Worm (Caenorhabditis elegans) whole organism, young adult: Measurements from ENCODE around the gene R10E9.4.

Experiments
- B0019.2 ChIP-seq: fragments of 200-800 bp; sonication (Bioruptor generic); conservative IDR thresholded peaks from 2 replicates; pipeline ENCODE4 v1.3.6; 2022; ENCODE audit warnings: missing genetic modification reagents, missing genetic modification characterization, missing compliant biosample characterization
- B0035.1 ChIP-seq: sonication (generic microtip); optimal IDR thresholded peaks from 2 replicates; lab custom pipeline; 2016; ENCODE audit warnings: missing genetic modification characterization, mild to moderate bottlenecking, missing compliant biosample characterization, missing genotype, missing genetic modification reagents
- C06A6.2 ChIP-seq: fragments of 200-800 bp; sonication (Bioruptor generic); conservative IDR thresholded peaks from 2 replicates; pipeline ENCODE4 v1.3.6; 2022; ENCODE audit warnings: missing genetic modification characterization, missing compliant biosample characterization
- D2030.7 ChIP-seq: fragments of 200-800 bp; sonication (Bioruptor generic); IDR thresholded peaks from 2 replicates; pipeline ENCODE4 v1.3.6; 2022; ENCODE audit warnings: missing genetic modification reagents, missing genetic modification characterization, missing compliant biosample characterization
- F22D6.2 ChIP-seq: sonication (generic microtip); optimal IDR thresholded peaks from 2 replicates; lab custom pipeline; 2016; ENCODE audit warnings: mild to moderate bottlenecking, missing genetic modification characterization, missing compliant biosample characterization
- F52B5.7 ChIP-seq: sonication (generic microtip); optimal IDR thresholded peaks from 2 replicates; lab custom pipeline; 2016; ENCODE audit warnings: mild to moderate bottlenecking, missing genetic modification characterization, missing compliant biosample characterization
- F57A8.1 ChIP-seq: fragments of 200-800 bp; sonication (Bioruptor generic); optimal IDR thresholded peaks from 2 replicates; lab custom pipeline; 2018; ENCODE audit warnings: mild to moderate bottlenecking, missing genetic modification characterization, moderate library complexity, missing compliant biosample characterization
- F57C9.4 ChIP-seq: sonication (generic microtip); optimal IDR thresholded peaks from 2 replicates; lab custom pipeline; 2017; ENCODE audit warnings: mild to moderate bottlenecking, missing genetic modification characterization, missing compliant biosample characterization
- T26A5.8 ChIP-seq: sonication (generic microtip); optimal IDR thresholded peaks from 2 replicates; lab custom pipeline; 2016; ENCODE audit warnings: missing genetic modification characterization, missing compliant biosample characterization
- Y67H2A.10 ChIP-seq: fragments of 200-800 bp; sonication (Bioruptor generic); conservative IDR thresholded peaks from 2 replicates; pipeline ENCODE4 v1.3.6; 2022; ENCODE audit warnings: missing genetic modification reagents, missing genetic modification characterization, missing compliant biosample characterization
- Y95B8A.8 ChIP-seq: fragments of 200-800 bp; sonication (Bioruptor generic); IDR thresholded peaks from 2 replicates; pipeline ENCODE4 v1.3.6; 2022; ENCODE audit warnings: missing genetic modification reagents, missing genetic modification characterization, missing compliant biosample characterization
- akir-1 ChIP-seq: fragments of 200-800 bp; sonication (Bioruptor generic); optimal IDR thresholded peaks from 2 replicates; lab custom pipeline; 2018; ENCODE audit warnings: mild to moderate bottlenecking, missing genetic modification characterization, moderate library complexity, missing compliant biosample characterization
- athp-1 ChIP-seq: sonication (generic microtip); optimal IDR thresholded peaks from 2 replicates; lab custom pipeline; 2017; ENCODE audit warnings: mild to moderate bottlenecking, missing genetic modification characterization, missing compliant biosample characterization
- cebp-1 ChIP-seq, 2 experiments: fragments of 200-800 bp in 1 of 2; sonication (Bioruptor generic) in 1 of 2; sonication (generic microtip) in 1 of 2; IDR thresholded peaks in 1 of 2; optimal IDR thresholded peaks in 1 of 2; 2 replicates each; pipeline versions ENCODE4 v1.3.6 to Lab custom; 2017 to 2022; ENCODE audit warnings: missing compliant biosample characterization in 2 of 2, missing genetic modification characterization in 2 of 2, mild to moderate bottlenecking in 1 of 2, missing genetic modification reagents in 1 of 2, moderate library complexity in 1 of 2
- cebp-2 ChIP-seq: fragments of 200-800 bp; sonication (Bioruptor generic); IDR thresholded peaks from 2 replicates; pipeline ENCODE4 v1.3.6; 2022; ENCODE audit warnings: missing genetic modification characterization, missing compliant biosample characterization
- ceh-27 ChIP-seq: fragments of 200-800 bp; sonication (Bioruptor generic); optimal IDR thresholded peaks from 2 replicates; lab custom pipeline; 2018; ENCODE audit warnings: mild to moderate bottlenecking, missing genetic modification characterization, moderate library complexity, missing compliant biosample characterization
- ceh-40 ChIP-seq: fragments of 200-800 bp; sonication (Bioruptor generic); IDR thresholded peaks from 2 replicates; pipeline ENCODE4 v1.3.6; 2022; ENCODE audit warnings: missing genetic modification characterization, missing compliant biosample characterization
- ceh-79 ChIP-seq: sonication (generic microtip); optimal IDR thresholded peaks from 2 replicates; lab custom pipeline; 2017; ENCODE audit warnings: mild to moderate bottlenecking, missing genetic modification characterization, missing compliant biosample characterization
- die-1 ChIP-seq: sonication (generic microtip); optimal IDR thresholded peaks from 2 replicates; lab custom pipeline; 2016; ENCODE audit warnings: missing genotype, mild to moderate bottlenecking, missing genetic modification characterization, missing compliant biosample characterization
- dpff-1 ChIP-seq: sonication (generic microtip); optimal IDR thresholded peaks from 2 replicates; lab custom pipeline; 2017; ENCODE audit warnings: mild to moderate bottlenecking, missing genetic modification characterization, missing compliant biosample characterization
- dpl-1 ChIP-seq: fragments of 150-350 bp; optimal IDR thresholded peaks from 2 replicates; lab custom pipeline; 2014; ENCODE audit warnings: missing biosample characterization, missing genetic modification reagents, missing genetic modification characterization
- gei-17 ChIP-seq: fragments of 200-800 bp; sonication (Bioruptor generic); optimal IDR thresholded peaks from 2 replicates; lab custom pipeline; 2018; ENCODE audit warnings: mild to moderate bottlenecking, missing genetic modification characterization, missing compliant biosample characterization
- hlh-12 ChIP-seq: sonication (generic microtip); optimal IDR thresholded peaks from 2 replicates; lab custom pipeline; 2016; ENCODE audit warnings: missing genetic modification characterization, missing compliant biosample characterization
- hlh-26 ChIP-seq: fragments of 200-800 bp; sonication (Bioruptor generic); conservative IDR thresholded peaks from 2 replicates; pipeline ENCODE4 v1.3.6; 2022; ENCODE audit warnings: missing genetic modification reagents, missing genetic modification characterization, missing compliant biosample characterization
- hmg-1.2 ChIP-seq: fragments of 200-800 bp; sonication (Bioruptor generic); IDR thresholded peaks from 2 replicates; pipeline ENCODE4 v1.3.6; 2022; ENCODE audit warnings: missing genetic modification reagents, missing genetic modification characterization, missing compliant biosample characterization
- hsf-1 ChIP-seq: fragments of 200-800 bp; sonication (Bioruptor generic); IDR thresholded peaks from 2 replicates; pipeline ENCODE4 v1.3.6; 2022; ENCODE audit warnings: missing genetic modification reagents, missing genetic modification characterization, missing compliant biosample characterization
- lin-40 ChIP-seq: sonication (generic microtip); optimal IDR thresholded peaks from 2 replicates; lab custom pipeline; 2016; ENCODE audit warnings: missing genetic modification characterization, mild to moderate bottlenecking, missing compliant biosample characterization, missing genotype, missing genetic modification reagents
- lir-1 ChIP-seq: fragments of 200-800 bp; sonication (Bioruptor generic); conservative IDR thresholded peaks from 2 replicates; pipeline ENCODE4 v1.3.6; 2022; ENCODE audit warnings: missing genetic modification reagents, missing genetic modification characterization, missing compliant biosample characterization
- lsy-27 ChIP-seq: sonication (generic microtip); optimal IDR thresholded peaks from 2 replicates; lab custom pipeline; 2017; ENCODE audit warnings: missing genetic modification characterization, mild to moderate bottlenecking, missing compliant biosample characterization, antibody characterized with exemption, missing genotype, borderline replicate concordance; ENCODE audit not compliant: insufficient read depth
- madf-10 ChIP-seq: sonication (generic microtip); optimal IDR thresholded peaks from 2 replicates; lab custom pipeline; 2016; ENCODE audit warnings: mild to moderate bottlenecking, missing genetic modification characterization, missing compliant biosample characterization
- madf-8 ChIP-seq: fragments of 200-800 bp; sonication (Bioruptor generic); conservative IDR thresholded peaks from 2 replicates; pipeline ENCODE4 v1.3.6; 2022; ENCODE audit warnings: missing genetic modification reagents, missing genetic modification characterization, missing compliant biosample characterization
- mel-28 ChIP-seq: sonication (generic microtip); optimal IDR thresholded peaks from 2 replicates; lab custom pipeline; 2016; ENCODE audit warnings: borderline replicate concordance, mild to moderate bottlenecking, missing genetic modification characterization, missing compliant biosample characterization
- nhr-179 ChIP-seq: sonication (generic microtip); optimal IDR thresholded peaks from 2 replicates; lab custom pipeline; 2016; ENCODE audit warnings: mild to moderate bottlenecking, missing genetic modification characterization, missing compliant biosample characterization
- nhr-80 ChIP-seq: sonication (generic microtip); optimal IDR thresholded peaks from 2 replicates; lab custom pipeline; 2016; ENCODE audit warnings: missing genetic modification characterization, missing compliant biosample characterization
- sea-2 ChIP-seq: fragments of 200-800 bp; sonication (Bioruptor generic); IDR thresholded peaks from 2 replicates; pipeline ENCODE4 v1.3.6; 2022; ENCODE audit warnings: missing genetic modification characterization, missing compliant biosample characterization
- snpc-1.3 ChIP-seq: sonication (generic microtip); optimal IDR thresholded peaks from 2 replicates; lab custom pipeline; 2017; ENCODE audit warnings: missing genetic modification characterization, mild to moderate bottlenecking, missing compliant biosample characterization, antibody characterized with exemption, moderate library complexity, missing genotype, missing genetic modification reagents; ENCODE audit not compliant: insufficient read depth
- snpc-4 ChIP-seq, 5 experiments: fragments of 150-350 bp in 1 of 5; sonication (generic microtip) in 4 of 5; optimal IDR thresholded peaks; 2 replicates each; lab custom pipeline; 2014 to 2018; ENCODE audit warnings: missing genetic modification characterization in 5 of 5, missing biosample characterization in 3 of 5, antibody characterized with exemption in 2 of 5, mild to moderate bottlenecking in 2 of 5, missing compliant biosample characterization in 2 of 5, missing genotype in 2 of 5, moderate library complexity in 2 of 5, missing genetic modification reagents in 1 of 5
- sptf-2 ChIP-seq: fragments of 200-800 bp; sonication (Bioruptor generic); optimal IDR thresholded peaks from 2 replicates; lab custom pipeline; 2018; ENCODE audit warnings: mild to moderate bottlenecking, missing genetic modification characterization, missing compliant biosample characterization
- unc-130 ChIP-seq: sonication (generic microtip); optimal IDR thresholded peaks from 2 replicates; lab custom pipeline; 2016; ENCODE audit warnings: missing genetic modification reagents, missing genetic modification characterization, missing compliant biosample characterization
- unc-62 ChIP-seq: fragments of 150-350 bp; optimal IDR thresholded peaks from 2 replicates; lab custom pipeline; 2014; ENCODE audit warnings: missing biosample characterization, missing genetic modification reagents, missing genetic modification characterization
- xnd-1 ChIP-seq: sonication (generic microtip); optimal IDR thresholded peaks from 2 replicates; lab custom pipeline; 2016; ENCODE audit warnings: missing genotype, missing genetic modification reagents, missing genetic modification characterization, missing compliant biosample characterization
- zfh-2 ChIP-seq: fragments of 200-800 bp; sonication (Bioruptor generic); conservative IDR thresholded peaks from 2 replicates; pipeline ENCODE4 v1.3.6; 2022; ENCODE audit warnings: missing genetic modification reagents, missing genetic modification characterization, missing compliant biosample characterization
- ztf-25 ChIP-seq: fragments of 200-800 bp; sonication (Bioruptor generic); IDR thresholded peaks from 2 replicates; pipeline ENCODE4 v1.3.6; 2022; ENCODE audit warnings: missing genetic modification reagents, missing genetic modification characterization, missing compliant biosample characterization
- ztf-3 ChIP-seq: fragments of 200-800 bp; sonication (Bioruptor generic); optimal IDR thresholded peaks from 2 replicates; lab custom pipeline; 2018; ENCODE audit warnings: mild to moderate bottlenecking, missing genetic modification characterization, missing compliant biosample characterization
- ztf-6 ChIP-seq: fragments of 200-800 bp; sonication (Bioruptor generic); IDR thresholded peaks from 2 replicates; pipeline ENCODE4 v1.3.6; 2022; ENCODE audit warnings: missing genetic modification reagents, missing genetic modification characterization, missing compliant biosample characterization

Gene R10E9.4

DNA sequence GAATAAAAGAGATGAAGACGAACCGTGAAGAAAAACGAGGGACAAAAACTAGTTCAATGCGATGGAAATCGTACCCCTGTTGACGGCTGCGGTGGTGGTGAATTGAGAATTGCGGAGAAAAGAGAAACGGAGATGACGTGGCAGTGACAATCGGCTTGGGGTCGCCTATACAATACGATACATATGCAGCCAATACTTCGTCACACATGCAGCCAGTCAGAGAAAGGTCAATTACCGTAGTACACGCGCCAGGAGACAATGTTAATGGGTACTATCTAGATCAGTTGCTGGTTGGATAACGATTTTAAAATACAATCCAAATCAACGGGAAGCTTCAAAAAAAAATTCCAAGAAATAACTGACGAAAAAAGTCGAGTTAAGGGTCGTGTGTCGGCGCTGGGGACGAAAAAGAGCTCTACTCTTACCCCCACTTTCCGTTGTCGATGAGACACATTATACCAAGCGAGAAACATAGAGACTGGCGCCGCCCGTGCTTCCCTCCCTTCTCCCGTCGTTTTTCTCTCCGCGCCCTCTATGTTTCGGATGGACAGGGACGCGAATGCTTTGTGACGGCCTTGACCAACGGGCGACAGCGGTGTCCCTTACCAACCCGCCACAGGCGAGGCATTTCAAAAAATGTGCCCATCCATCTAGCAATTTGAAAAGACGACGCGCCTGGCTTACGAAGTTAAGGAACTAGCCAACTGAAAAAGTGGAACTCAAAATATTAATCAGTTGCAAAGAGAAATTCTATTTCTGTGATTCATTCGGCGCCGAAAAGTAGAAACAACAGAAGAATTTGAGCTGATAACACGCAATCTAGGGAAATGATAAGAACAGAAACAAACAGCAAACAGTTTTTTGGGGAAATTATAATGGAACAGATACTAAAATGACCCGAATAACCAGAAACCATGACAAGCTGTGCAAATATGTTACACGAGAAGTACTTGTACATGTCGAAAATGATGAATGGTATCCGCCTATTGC lies 46.3 kb upstream of the R10E9.4 start:
- no peak for TF ChIP-seq ztf-6 (GFP tag; lab: Robert Waterston, UW)
- no peak for TF ChIP-seq B0035.1
- no peak for TF ChIP-seq unc-62 (GFP tag; lab: Kevin White, UChicago)
- no peak for TF ChIP-seq ceh-40 (GFP tag; lab: Robert Waterston, UW)
- TF ChIP-seq akir-1 (GFP tag; lab: Kevin White, UChicago) = no peak
- peak; percentile 88 for TF ChIP-seq nhr-80 (tag; lab: Kevin White, UChicago)
- TF ChIP-seq D2030.7 = no peak
- no peak for TF ChIP-seq dpff-1 (tag; lab: Kevin White, UChicago)
- TF ChIP-seq ceh-27 (GFP tag; lab: Kevin White, UChicago) = no peak
- TF ChIP-seq ceh-79 (tag; lab: Kevin White, UChicago) = no peak
- no peak for TF ChIP-seq snpc-4 (GFP tag; optimal IDR thresholded peaks at IDR 0.05; lab: Kevin White, UChicago)
- no peak for TF ChIP-seq snpc-4 (tag; optimal IDR thresholded peaks at IDR 0.05; lab: Kevin White, UChicago)
- no peak for TF ChIP-seq hmg-1.2 (GFP tag; lab: Robert Waterston, UW)
- TF ChIP-seq T26A5.8 = no peak
- TF ChIP-seq B0019.2 (GFP tag; lab: Robert Waterston, UW) = no peak
- TF ChIP-seq cebp-1 (GFP tag; IDR thresholded peaks at IDR 0.05; lab: Robert Waterston, UW) = peak; percentile 29; the same call in 1 of the 2 replicates
- TF ChIP-seq cebp-1 (tag; optimal IDR thresholded peaks at IDR 0.05; lab: Kevin White, UChicago) = peak; percentile 60
- TF ChIP-seq snpc-1.3 (tag; lab: Kevin White, UChicago) = no peak
- no peak for TF ChIP-seq dpl-1 (GFP tag; lab: Kevin White, UChicago)
- no peak for TF ChIP-seq ztf-3 (GFP tag; lab: Kevin White, UChicago)
- no peak for TF ChIP-seq nhr-179 (tag; lab: Kevin White, UChicago)
- TF ChIP-seq hlh-26 (GFP tag; lab: Robert Waterston, UW) = no peak
- TF ChIP-seq lin-40 (tag; lab: Kevin White, UChicago) = no peak
- TF ChIP-seq unc-130 = no peak
- no peak for TF ChIP-seq ztf-25
- TF ChIP-seq F22D6.2 = no peak
- no peak for TF ChIP-seq C06A6.2
- 0 out of 2 replicates have a peak, but pooled peaks have one; percentile 13 for TF ChIP-seq madf-8
- no peak for TF ChIP-seq hlh-12 (tag; lab: Kevin White, UChicago)
- TF ChIP-seq gei-17 (GFP tag; lab: Kevin White, UChicago) = no peak
- TF ChIP-seq F52B5.7 = no peak
- no peak for TF ChIP-seq F57A8.1 (GFP tag; lab: Kevin White, UChicago)
- TF ChIP-seq lsy-27 = no peak
- no peak for TF ChIP-seq sea-2 (GFP tag; lab: Robert Waterston, UW)
- no peak for TF ChIP-seq Y95B8A.8 (GFP tag; lab: Robert Waterston, UW)
- no peak for TF ChIP-seq die-1 (tag; lab: Kevin White, UChicago)
- no peak for TF ChIP-seq cebp-2 (GFP tag; lab: Robert Waterston, UW)
- TF ChIP-seq xnd-1 = no peak
- no peak for TF ChIP-seq mel-28 (tag; lab: Kevin White, UChicago)
- peak; percentile 11; the same call in 1 of the 2 replicates for TF ChIP-seq hsf-1 (GFP tag; lab: Robert Waterston, UW)
- no peak; the same call in 1 of the 2 replicates for TF ChIP-seq zfh-2 (GFP tag; lab: Robert Waterston, UW)
- no peak for TF ChIP-seq sptf-2
- no peak for TF ChIP-seq madf-10 (tag; lab: Kevin White, UChicago)
- no peak for TF ChIP-seq athp-1 (tag; lab: Kevin White, UChicago)
- TF ChIP-seq Y67H2A.10 (GFP tag; lab: Robert Waterston, UW) = no peak
- TF ChIP-seq lir-1 = no peak
- TF ChIP-seq F57C9.4 = no peak
